Worm (Caenorhabditis elegans): Measurements from ENCODE around the gene R02C2.7.

Gene R02C2.7

ce11 chrV:242518-242917 lies at the start of gene R02C2.7:
TSS of gene R02C2.7 (minus strand) at chrV:242618.
- no peak for TF ChIP-seq ceh-22 (tag; optimal IDR thresholded peaks at IDR 0.05)
- TF ChIP-seq unc-42 (tag; optimal IDR thresholded peaks at IDR 0.05) = no peak
- no peak for TF ChIP-seq eyg-1 (tag; optimal IDR thresholded peaks at IDR 0.05)
- TF ChIP-seq ceh-2 (tag; optimal IDR thresholded peaks at IDR 0.05) = no peak
- no peak for TF ChIP-seq sox-4 (tag; optimal IDR thresholded peaks at IDR 0.05)
- TF ChIP-seq ceh-30 (tag; optimal IDR thresholded peaks at IDR 0.05) = no peak
- TF ChIP-seq dve-1 (tag; optimal IDR thresholded peaks at IDR 0.05) = no peak
- TF ChIP-seq hlh-13 (GFP tag; optimal IDR thresholded peaks at IDR 0.05) = no peak

ce11 chrV:285298-285697 lies 42.9 kb upstream of the R02C2.7 start:
- TF ChIP-seq nfya-1 (tag; optimal IDR thresholded peaks at IDR 0.05) (peak; percentile 96), pag-3 (tag; optimal IDR thresholded peaks at IDR 0.05; ENCODE audit: borderline replicate concordance) (no peak), ceh-31 (tag; optimal IDR thresholded peaks at IDR 0.05) (no peak), ttx-3 (tag; optimal IDR thresholded peaks at IDR 0.05) (no peak), fax-1 (tag; optimal IDR thresholded peaks at IDR 0.05) (no peak), ceh-24 (tag; optimal IDR thresholded peaks at IDR 0.05) (no peak), dve-1 (tag; optimal IDR thresholded peaks at IDR 0.05) (no peak)

ce11 chrV:284808-285207 lies 42.4 kb upstream of the R02C2.7 start:
- TF ChIP-seq rnt-1 (tag; optimal IDR thresholded peaks at IDR 0.05) (peak; percentile 23), pha-4 (tag; optimal IDR thresholded peaks at IDR 0.05) (no peak), ceh-18 (tag; optimal IDR thresholded peaks at IDR 0.05) (peak; percentile 64)

ce11 chrV:283953-284352 lies 41.5 kb upstream of the R02C2.7 start:
- TF ChIP-seq hlh-15 (tag; optimal IDR thresholded peaks at IDR 0.05) (no peak), pha-2 (tag; optimal IDR thresholded peaks at IDR 0.05) (no peak), sdc-2 (tag; optimal IDR thresholded peaks at IDR 0.05) (no peak), dve-1 (tag; optimal IDR thresholded peaks at IDR 0.05) (no peak), fkh-10 (GFP tag; optimal IDR thresholded peaks at IDR 0.05) (no peak), fkh-6 (tag; optimal IDR thresholded peaks at IDR 0.05) (no peak), unc-86 (tag; optimal IDR thresholded peaks at IDR 0.05) (no peak), Y22D7AL.16 (tag; optimal IDR thresholded peaks at IDR 0.05) (no peak), nhr-11 (tag; optimal IDR thresholded peaks at IDR 0.05) (no peak), tbx-2 (tag; optimal IDR thresholded peaks at IDR 0.05) (no peak), K09A11.1 (tag; optimal IDR thresholded peaks at IDR 0.05; ENCODE audit: insufficient read depth) (no peak), ztf-16 (tag; optimal IDR thresholded peaks at IDR 0.05) (no peak), C08G9.2 (tag; optimal IDR thresholded peaks at IDR 0.05) (no peak), ets-4 (tag; optimal IDR thresholded peaks at IDR 0.05) (no peak)

ce11 chrV:281616-282015 lies 39.2 kb upstream of the R02C2.7 start, which contains the start of gene npr-5:
TSS of gene npr-5 (minus strand) at chrV:281716.
- TF ChIP-seq madf-2 (tag; optimal IDR thresholded peaks at IDR 0.05) (no peak), ceh-22 (tag; optimal IDR thresholded peaks at IDR 0.05) (no peak), ceh-48 (tag; optimal IDR thresholded peaks at IDR 0.05) (no peak), ceh-31 (tag; optimal IDR thresholded peaks at IDR 0.05) (no peak), che-1 (tag; optimal IDR thresholded peaks at IDR 0.05) (no peak), fkh-10 (GFP tag; optimal IDR thresholded peaks at IDR 0.05) (no peak), nhr-11 (tag; optimal IDR thresholded peaks at IDR 0.05) (no peak), fax-1 (tag; optimal IDR thresholded peaks at IDR 0.05) (no peak), F13H6.1 (tag; optimal IDR thresholded peaks at IDR 0.05) (no peak), pros-1 (tag; optimal IDR thresholded peaks at IDR 0.05) (no peak), hlh-6 (tag; optimal IDR thresholded peaks at IDR 0.05) (no peak)
